Fruit fly (Drosophila melanogaster) whole organism: Measurements from ENCODE around the gene hid.

ENCODE experiments used
- Dll ChIP-seq: fragments of >200 bp; optimal IDR thresholded peaks from 2 replicates; lab custom pipeline; 2017
- pan ChIP-seq: fragments of >200 bp; optimal IDR thresholded peaks from 2 replicates; lab custom pipeline; 2017
- psq ChIP-seq: fragments of >200 bp; optimal IDR thresholded peaks from 2 replicates; lab custom pipeline; 2017
- usp ChIP-seq: fragments of >200 bp; optimal IDR thresholded peaks from 2 replicates; lab custom pipeline; 2017; ENCODE audit warnings: missing biosample characterization, missing genetic modification characterization, mixed read lengths

- TF ChIP-seq psq (lab: Kevin White, UChicago) = no peak
- no peak for TF ChIP-seq usp (GFP tag; lab: Kevin White, UChicago)
- no peak for TF ChIP-seq pan (lab: Kevin White, UChicago)
- no peak for TF ChIP-seq Dll
Observed at dm6 chr3L:18183928-18184327, 1.5 kb downstream of the hid start.
